Fruit fly (Drosophila melanogaster) whole organism, embryonic: ENCODE results near the gene fru.

ENCODE experiments used
- CG10366 ChIP-seq: fragments of 200-800 bp; sonication (Bioruptor generic); IDR thresholded peaks from 2 replicates; pipeline ENCODE4 v1.3.6; 2022; ENCODE audit warnings: missing biosample characterization, missing genetic modification characterization
- CG12155 ChIP-seq: fragments of 200-800 bp; sonication (Bioruptor generic); optimal IDR thresholded peaks from 3 replicates; lab custom pipeline; 2016; ENCODE audit warnings: missing biosample characterization, missing genetic modification characterization
- CG13624 ChIP-seq: fragments of 200-800 bp; sonication (Bioruptor generic); optimal IDR thresholded peaks from 2 replicates; lab custom pipeline; 2016; ENCODE audit warnings: missing biosample characterization, missing genetic modification characterization
- CG1529 ChIP-seq: fragments of 200-800 bp; sonication (Bioruptor generic); optimal IDR thresholded peaks from 3 replicates; lab custom pipeline; 2018; ENCODE audit warnings: missing biosample characterization, missing genetic modification characterization
- CG2116 ChIP-seq: fragments of 200-800 bp; sonication (Bioruptor generic); optimal IDR thresholded peaks from 3 replicates; lab custom pipeline; 2018; ENCODE audit warnings: missing biosample characterization, mild to moderate bottlenecking, missing genetic modification characterization
- CG2199 ChIP-seq: fragments of 200-800 bp; sonication (Bioruptor generic); IDR thresholded peaks from 3 replicates; pipeline ENCODE4 v1.3.6; 2022; ENCODE audit warnings: missing biosample characterization, missing genetic modification characterization
- CG2678 ChIP-seq: fragments of 200-800 bp; sonication (Bioruptor generic); optimal IDR thresholded peaks from 3 replicates; lab custom pipeline; 2019; ENCODE audit warnings: missing biosample characterization, mild to moderate bottlenecking, missing genetic modification characterization, moderate library complexity
- CG2889 ChIP-seq: fragments of 200-800 bp; sonication (Bioruptor generic); IDR thresholded peaks from 3 replicates; pipeline ENCODE4 v1.3.6; 2022; ENCODE audit warnings: missing biosample characterization, missing genetic modification characterization
- CG31365 ChIP-seq: fragments of 200-800 bp; sonication (Bioruptor generic); optimal IDR thresholded peaks from 2 replicates; lab custom pipeline; 2018; ENCODE audit warnings: missing biosample characterization, mild to moderate bottlenecking, missing genetic modification characterization
- CG32772 ChIP-seq: fragments of 200-800 bp; sonication (Bioruptor generic); IDR thresholded peaks from 2 replicates; pipeline ENCODE4 v1.3.6; 2022; ENCODE audit warnings: missing biosample characterization, missing genetic modification characterization
- CG4707 ChIP-seq: fragments of 200-800 bp; sonication (Bioruptor generic); optimal IDR thresholded peaks from 2 replicates; lab custom pipeline; 2018; ENCODE audit warnings: missing biosample characterization, mild to moderate bottlenecking, missing genetic modification characterization, moderate library complexity
- CG5953 ChIP-seq: fragments of 200-800 bp; sonication (Bioruptor generic); IDR thresholded peaks from 2 replicates; pipeline ENCODE4 v1.3.6; 2022; ENCODE audit warnings: missing biosample characterization, missing genetic modification characterization
- CG6254 ChIP-seq: fragments of 200-800 bp; sonication (Bioruptor generic); optimal IDR thresholded peaks from 3 replicates; lab custom pipeline; 2017; ENCODE audit warnings: mild to moderate bottlenecking, missing biosample characterization, missing genetic modification reagents, missing genetic modification characterization
- CG6272 ChIP-seq: fragments of 200-800 bp; sonication (Bioruptor generic); IDR thresholded peaks from 2 replicates; pipeline ENCODE4 v1.3.6; 2022; ENCODE audit warnings: missing biosample characterization, missing genetic modification characterization
- CG7372 ChIP-seq: fragments of 200-800 bp; sonication (Bioruptor generic); IDR thresholded peaks from 2 replicates; pipeline ENCODE4 v1.3.6; 2022; ENCODE audit warnings: missing biosample characterization, missing genetic modification characterization
- CG7786 ChIP-seq: fragments of 200-800 bp; sonication (Bioruptor generic); optimal IDR thresholded peaks from 2 replicates; lab custom pipeline; 2016; ENCODE audit warnings: missing biosample characterization, missing genetic modification characterization
- CG9932 ChIP-seq: fragments of 200-800 bp; sonication (Bioruptor generic); IDR thresholded peaks from 2 replicates; pipeline ENCODE4 v1.3.6; 2022; ENCODE audit warnings: missing biosample characterization, missing genetic modification characterization
- E2f2 ChIP-seq: fragments of 200-800 bp; sonication (Bioruptor generic); IDR thresholded peaks from 2 replicates; pipeline ENCODE4 v1.3.6; 2022; ENCODE audit warnings: missing biosample characterization, missing genetic modification characterization
- GATAe ChIP-seq: fragments of 200-800 bp; sonication (Bioruptor generic); conservative IDR thresholded peaks from 2 replicates; pipeline ENCODE4 v1.3.6; 2022; ENCODE audit warnings: missing biosample characterization, missing genetic modification characterization
- Hsf ChIP-seq: fragments of 200-800 bp; sonication (Bioruptor generic); optimal IDR thresholded peaks from 3 replicates; lab custom pipeline; 2016; ENCODE audit warnings: missing biosample characterization, missing genetic modification characterization
- Jarid2 ChIP-seq: fragments of 200-800 bp; sonication (Bioruptor generic); optimal IDR thresholded peaks from 3 replicates; lab custom pipeline; 2017; ENCODE audit warnings: mild to moderate bottlenecking, missing biosample characterization, missing genetic modification reagents, missing genetic modification characterization
- MBD-R2 ChIP-seq: fragments of 200-800 bp; sonication (Bioruptor generic); IDR thresholded peaks from 2 replicates; pipeline ENCODE4 v1.3.6; 2022; ENCODE audit warnings: missing biosample characterization, missing genetic modification characterization
- NK7.1 ChIP-seq: fragments of 200-800 bp; sonication (Bioruptor generic); optimal IDR thresholded peaks from 3 replicates; lab custom pipeline; 2016; ENCODE audit warnings: missing biosample characterization, missing genetic modification characterization
- Nf-YB ChIP-seq: fragments of 200-800 bp; sonication (Bioruptor generic); optimal IDR thresholded peaks from 3 replicates; lab custom pipeline; 2019; ENCODE audit warnings: missing biosample characterization, mild to moderate bottlenecking, missing genetic modification characterization, moderate library complexity
- Oli ChIP-seq: fragments of 200-800 bp; sonication (Bioruptor generic); optimal IDR thresholded peaks from 2 replicates; lab custom pipeline; 2018; ENCODE audit warnings: missing biosample characterization, mild to moderate bottlenecking, missing genetic modification characterization, moderate library complexity
- Pdp1 ChIP-seq, 2 experiments: fragments of 200-800 bp; sonication (Bioruptor generic); optimal IDR thresholded peaks; 3 replicates each; lab custom pipeline; 2016; ENCODE audit warnings: missing biosample characterization in 2 of 2, missing genetic modification characterization in 2 of 2, mild to moderate bottlenecking in 1 of 2, moderate library complexity in 1 of 2
- Rfx ChIP-seq: fragments of 200-800 bp; sonication (Bioruptor generic); IDR thresholded peaks from 2 replicates; pipeline ENCODE4 v1.3.6; 2022; ENCODE audit warnings: missing biosample characterization, missing genetic modification characterization
- Stat92E ChIP-seq, 3 experiments: fragments of >200 bp in 2 of 3; fragments of 200-800 bp in 1 of 3; sonication (Bioruptor generic) in 1 of 3; optimal IDR thresholded peaks; 2 replicates each; lab custom pipeline; 2017 to 2019; ENCODE audit warnings: missing biosample characterization in 3 of 3, missing genetic modification characterization in 3 of 3, mild to moderate bottlenecking in 1 of 3, moderate library complexity in 1 of 3
- Trl ChIP-seq, 3 experiments: fragments of >200 bp in 2 of 3; fragments of 200-800 bp in 1 of 3; sonication (Bioruptor generic) in 1 of 3; optimal IDR thresholded peaks; 2 replicates in 1 of 3; 3 replicates in 2 of 3; lab custom pipeline; 2016 to 2017; ENCODE audit warnings: missing biosample characterization in 1 of 3, missing genetic modification characterization in 1 of 3
- Xrp1 ChIP-seq: fragments of 200-800 bp; sonication (Bioruptor generic); IDR thresholded peaks from 2 replicates; pipeline ENCODE4 v1.3.6; 2022; ENCODE audit warnings: missing biosample characterization, missing genetic modification characterization
- ab ChIP-seq: fragments of 200-800 bp; sonication (Bioruptor generic); optimal IDR thresholded peaks from 2 replicates; lab custom pipeline; 2016; ENCODE audit warnings: missing biosample characterization, missing genetic modification characterization
- ase ChIP-seq: fragments of 200-800 bp; sonication (Bioruptor generic); IDR thresholded peaks from 3 replicates; pipeline ENCODE4 v1.3.6; 2022; ENCODE audit warnings: missing biosample characterization, missing genetic modification characterization
- cg ChIP-seq: fragments of 200-800 bp; sonication (Bioruptor generic); optimal IDR thresholded peaks from 3 replicates; lab custom pipeline; 2019; ENCODE audit warnings: missing biosample characterization, mild to moderate bottlenecking, missing genetic modification characterization, moderate library complexity
- chif ChIP-seq, 2 experiments: fragments of 200-800 bp; sonication (Bioruptor generic); optimal IDR thresholded peaks; 3 replicates each; lab custom pipeline; 2016; ENCODE audit warnings: missing biosample characterization in 2 of 2, missing genetic modification characterization in 2 of 2
- chn ChIP-seq: fragments of 200-800 bp; sonication (Bioruptor generic); optimal IDR thresholded peaks from 2 replicates; lab custom pipeline; 2016; ENCODE audit warnings: missing biosample characterization, missing genetic modification characterization
- cwo ChIP-seq: fragments of 200-800 bp; sonication (Bioruptor generic); optimal IDR thresholded peaks from 3 replicates; lab custom pipeline; 2017; ENCODE audit warnings: missing biosample characterization, missing genetic modification characterization, mild to moderate bottlenecking, moderate library complexity, missing genetic modification reagents
- ewg ChIP-seq: fragments of 200-800 bp; sonication (Bioruptor generic); optimal IDR thresholded peaks from 3 replicates; lab custom pipeline; 2017; ENCODE audit warnings: mild to moderate bottlenecking, missing biosample characterization, missing genetic modification reagents, missing genetic modification characterization
- ken ChIP-seq: fragments of 200-800 bp; sonication (Bioruptor generic); IDR thresholded peaks from 3 replicates; pipeline ENCODE4 v1.3.6; 2022; ENCODE audit warnings: missing biosample characterization, missing genetic modification characterization
- otp ChIP-seq: fragments of 200-800 bp; sonication (Bioruptor generic); IDR thresholded peaks from 3 replicates; pipeline ENCODE4, ENCODE4 v1.3.6; 2022; ENCODE audit warnings: missing biosample characterization, missing genetic modification characterization
- pho ChIP-seq: fragments of 200-800 bp; sonication (Bioruptor generic); optimal IDR thresholded peaks from 2 replicates; lab custom pipeline; 2016; ENCODE audit warnings: missing biosample characterization, missing genetic modification characterization
- phol ChIP-seq: fragments of 200-800 bp; sonication (Bioruptor generic); optimal IDR thresholded peaks from 3 replicates; lab custom pipeline; 2018; ENCODE audit warnings: missing biosample characterization, mild to moderate bottlenecking, missing genetic modification characterization, moderate library complexity
- prd ChIP-seq, 3 experiments: fragments of >200 bp in 2 of 3; fragments of 200-800 bp in 1 of 3; sonication (Bioruptor generic) in 1 of 3; optimal IDR thresholded peaks in 2 of 3; IDR thresholded peaks in 1 of 3; 2 replicates in 2 of 3; 3 replicates in 1 of 3; pipeline versions ENCODE4 v1.3.6 to Lab custom; 2017 to 2022; ENCODE audit warnings: missing biosample characterization in 1 of 3, missing genetic modification characterization in 1 of 3
- ranshi ChIP-seq: fragments of 200-800 bp; sonication (Bioruptor generic); IDR thresholded peaks from 2 replicates; pipeline ENCODE4 v1.3.6; 2022; ENCODE audit warnings: missing biosample characterization, missing genetic modification characterization
- slbo ChIP-seq: fragments of 200-800 bp; sonication (Bioruptor generic); IDR thresholded peaks from 2 replicates; pipeline ENCODE4 v1.3.6; 2022; ENCODE audit warnings: missing biosample characterization, missing genetic modification characterization
- sob ChIP-seq: fragments of 200-800 bp; sonication (Bioruptor generic); IDR thresholded peaks from 2 replicates; pipeline ENCODE4 v1.3.6; 2022; ENCODE audit warnings: missing biosample characterization, missing genetic modification characterization
- ssp ChIP-seq: fragments of 200-800 bp; sonication (Bioruptor generic); IDR thresholded peaks from 2 replicates; pipeline ENCODE4 v1.3.6; 2022; ENCODE audit warnings: missing biosample characterization, missing genetic modification characterization
- tap ChIP-seq: fragments of 200-800 bp; optimal IDR thresholded peaks from 3 replicates; lab custom pipeline; 2019; ENCODE audit warnings: missing biosample characterization, mild to moderate bottlenecking, missing genetic modification characterization, moderate library complexity
- toy ChIP-seq: fragments of 200-800 bp; sonication (Bioruptor generic); IDR thresholded peaks from 2 replicates; pipeline ENCODE4 v1.3.6; 2022; ENCODE audit warnings: missing biosample characterization, missing genetic modification characterization

fru gene

dm6 chr3R:18372688-18373304 is 172.6 kb downstream of the fru start, which contains the start of gene gl (continued):
- no peak for TF ChIP-seq E2f2 (GFP tag; lab: Robert Waterston, UW)
- TF ChIP-seq CG13624 (GFP tag; lab: Kevin White, UChicago): no peak
- no peak for TF ChIP-seq pho
- TF ChIP-seq GATAe (GFP tag; lab: Robert Waterston, UW): no peak
- no peak for TF ChIP-seq CG1529
- no peak for TF ChIP-seq Oli (tag; lab: Kevin White, UChicago)
- TF ChIP-seq CG2889 (GFP tag; lab: Robert Waterston, UW): no peak
- TF ChIP-seq Jarid2: no peak
- TF ChIP-seq CG6272 (GFP tag; lab: Robert Waterston, UW): no peak
- TF ChIP-seq, all 482 proteins: peak for 8

DNA sequence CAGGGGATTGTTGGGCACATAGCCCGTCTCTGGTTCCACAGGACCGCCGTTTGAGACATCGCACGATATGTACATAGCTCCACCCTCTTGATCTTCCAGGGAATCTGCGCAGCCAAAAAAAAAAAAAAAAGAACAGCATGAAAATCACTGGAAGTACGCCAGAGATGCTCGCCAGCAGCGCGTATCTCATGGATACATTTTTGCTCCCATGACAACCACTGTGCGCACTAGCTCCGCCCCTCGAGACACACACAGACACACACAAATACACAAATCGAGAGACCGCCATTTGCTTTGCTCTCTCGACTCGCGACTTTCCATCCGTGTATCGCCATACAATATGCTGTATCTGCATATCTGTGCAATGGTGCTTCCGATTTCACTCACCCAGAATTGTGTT is 174.0 kb downstream of the fru start:
- peak; percentile 78 for TF ChIP-seq Nf-YB (GFP tag; lab: Kevin White, UChicago)
- no peak for TF ChIP-seq MBD-R2 (GFP tag; lab: Robert Waterston, UW)
- TF ChIP-seq phol: peak; percentile 10
- TF ChIP-seq otp (GFP tag; lab: Robert Waterston, UW): 0 out of 3 replicates have a peak, but pooled peaks have one; percentile 39
- TF ChIP-seq sob (GFP tag; lab: Robert Waterston, UW): 0 out of 2 replicates have a peak, but pooled peaks have one; percentile 29
- peak; percentile 34; the same call in 1 of the 2 replicates for TF ChIP-seq slbo (GFP tag; lab: Robert Waterston, UW)
- TF ChIP-seq CG6254 (GFP tag; lab: Kevin White, UChicago): no peak
- TF ChIP-seq NK7.1: no peak
- TF ChIP-seq toy (GFP tag; lab: Robert Waterston, UW): no peak
- TF ChIP-seq CG12155 (GFP tag; lab: Kevin White, UChicago): no peak
- peak; percentile 7 for TF ChIP-seq ewg (GFP tag; lab: Kevin White, UChicago)
- no peak for TF ChIP-seq CG7786
- no peak for TF ChIP-seq ranshi
- peak in 1 of 2 experiments; percentile 63 for TF ChIP-seq Pdp1 (GFP tag; optimal IDR thresholded peaks at IDR 0.05; lab: Kevin White, UChicago)
- TF ChIP-seq CG2199 (GFP tag; lab: Robert Waterston, UW): peak; percentile 81; the same call in 1 of the 3 replicates
- peak; percentile 49; the same call in 1 of the 3 replicates for TF ChIP-seq ase
- TF ChIP-seq CG4707 (GFP tag; lab: Kevin White, UChicago): peak; percentile 84
- no peak for TF ChIP-seq CG7372 (GFP tag; lab: Robert Waterston, UW)
- TF ChIP-seq prd (optimal IDR thresholded peaks at IDR 0.05; lab: Kevin White, UChicago): no peak
- peak; percentile 41; the same call in 1 of the 3 replicates for TF ChIP-seq prd (GFP tag; IDR thresholded peaks at IDR 0.05; lab: Robert Waterston, UW)
- no peak for TF ChIP-seq CG2116
- no peak for TF ChIP-seq ssp
- 0 out of 2 replicates have a peak, but pooled peaks have one; percentile 27 for TF ChIP-seq Xrp1 (GFP tag; lab: Robert Waterston, UW)
- TF ChIP-seq CG32772 (GFP tag; lab: Robert Waterston, UW): peak; percentile 45; the same call in 1 of the 2 replicates
- TF ChIP-seq CG31365 (tag; lab: Kevin White, UChicago): no peak
- TF ChIP-seq tap: no peak
- TF ChIP-seq cg: peak; percentile 66
- TF ChIP-seq chn: no peak
- 0 out of 2 replicates have a peak, but pooled peaks have one; percentile 11 for TF ChIP-seq CG10366 (GFP tag; lab: Robert Waterston, UW)
- TF ChIP-seq Rfx (GFP tag; lab: Robert Waterston, UW): peak; percentile 62; the same call in 1 of the 2 replicates
- TF ChIP-seq ken (GFP tag; lab: Robert Waterston, UW): peak; percentile 55; the same call in 1 of the 3 replicates
- TF ChIP-seq Hsf (GFP tag; lab: Kevin White, UChicago): peak; percentile 14
- TF ChIP-seq CG2678 (tag; lab: Kevin White, UChicago): no peak
- TF ChIP-seq Stat92E (GFP tag; optimal IDR thresholded peaks at IDR 0.05; lab: Kevin White, UChicago): no peak
- no peak for TF ChIP-seq ab
- TF ChIP-seq Trl (optimal IDR thresholded peaks at IDR 0.05; lab: Kevin White, UChicago): peak in 1 of 2 experiments; percentile 26
- no peak for TF ChIP-seq Trl (GFP tag; optimal IDR thresholded peaks at IDR 0.05; lab: Kevin White, UChicago)
- no peak for TF ChIP-seq E2f2 (GFP tag; lab: Robert Waterston, UW)
- no peak for TF ChIP-seq cwo (GFP tag; lab: Kevin White, UChicago)
- TF ChIP-seq chif (GFP tag; optimal IDR thresholded peaks at IDR 0.05; lab: Kevin White, UChicago): no peak
- no peak for TF ChIP-seq CG5953 (GFP tag; lab: Robert Waterston, UW)
- peak; percentile 46 for TF ChIP-seq CG9932 (GFP tag; lab: Robert Waterston, UW)
